Fruit fly (Drosophila melanogaster) whole organism, pupa: Measurements from ENCODE around the gene Ten-a.

ENCODE experiments used
- CG10348 ChIP-seq: fragments of 200-800 bp; sonication (Bioruptor generic); IDR thresholded peaks from 2 replicates; pipeline ENCODE4 v1.3.6; 2022; ENCODE audit warnings: missing biosample characterization, missing genetic modification characterization
- CG12605 ChIP-seq: fragments of 200-800 bp; sonication (Bioruptor generic); IDR thresholded peaks from 2 replicates; pipeline ENCODE4 v1.3.6; 2022; ENCODE audit warnings: missing biosample characterization, missing genetic modification characterization
- CG13204 ChIP-seq: fragments of 200-800 bp; sonication (Bioruptor generic); optimal IDR thresholded peaks from 2 replicates; lab custom pipeline; 2018; ENCODE audit warnings: missing biosample characterization, mild to moderate bottlenecking, missing genetic modification characterization, moderate library complexity
- CG14655 ChIP-seq: fragments of 200-800 bp; sonication (Bioruptor generic); optimal IDR thresholded peaks from 3 replicates; lab custom pipeline; 2017; ENCODE audit warnings: mild to moderate bottlenecking, missing biosample characterization, missing genetic modification reagents, missing genetic modification characterization
- CG15710 ChIP-seq: fragments of 200-800 bp; sonication (Bioruptor generic); optimal IDR thresholded peaks from 2 replicates; lab custom pipeline; 2018; ENCODE audit warnings: missing biosample characterization, mild to moderate bottlenecking, missing genetic modification characterization, moderate library complexity
- CG17806 ChIP-seq: fragments of 200-800 bp; sonication (Bioruptor generic); optimal IDR thresholded peaks from 2 replicates; lab custom pipeline; 2018; ENCODE audit warnings: missing biosample characterization, mild to moderate bottlenecking, missing genetic modification characterization, moderate library complexity
- CG32121 ChIP-seq: fragments of 200-800 bp; sonication (Bioruptor generic); IDR thresholded peaks from 2 replicates; pipeline ENCODE4 v1.3.6; 2022; ENCODE audit warnings: missing biosample characterization, missing genetic modification characterization
- CG34367 ChIP-seq: fragments of 200-800 bp; sonication (Bioruptor generic); optimal IDR thresholded peaks from 2 replicates; lab custom pipeline; 2018; ENCODE audit warnings: missing biosample characterization, mild to moderate bottlenecking, missing genetic modification characterization
- CG4496 ChIP-seq: fragments of 200-800 bp; sonication (Bioruptor generic); IDR thresholded peaks from 3 replicates; pipeline ENCODE4 v1.3.6; 2022; ENCODE audit warnings: missing biosample characterization, missing genetic modification characterization
- CG8159 ChIP-seq: fragments of 200-800 bp; sonication (Bioruptor generic); optimal IDR thresholded peaks from 3 replicates; lab custom pipeline; 2018; ENCODE audit warnings: missing biosample characterization, mild to moderate bottlenecking, missing genetic modification characterization, moderate library complexity
- CG8301 ChIP-seq: fragments of 200-800 bp; sonication (Bioruptor generic); optimal IDR thresholded peaks from 2 replicates; lab custom pipeline; 2018; ENCODE audit warnings: missing biosample characterization, mild to moderate bottlenecking, missing genetic modification characterization
- CG9948 ChIP-seq: fragments of 200-800 bp; sonication (Bioruptor generic); optimal IDR thresholded peaks from 2 replicates; lab custom pipeline; 2018; ENCODE audit warnings: missing biosample characterization, mild to moderate bottlenecking, missing genetic modification characterization, moderate library complexity
- D1 ChIP-seq: fragments of 200-800 bp; sonication (Bioruptor generic); optimal IDR thresholded peaks from 2 replicates; lab custom pipeline; 2018; ENCODE audit warnings: missing biosample characterization, mild to moderate bottlenecking, missing genetic modification characterization, moderate library complexity
- EcR ChIP-seq: fragments of 200-800 bp; sonication (Bioruptor generic); optimal IDR thresholded peaks from 3 replicates; lab custom pipeline; 2019; ENCODE audit warnings: missing biosample characterization, missing genetic modification characterization, mild to moderate bottlenecking, moderate library complexity, missing genetic modification reagents
- Ets98B ChIP-seq: fragments of 200-800 bp; sonication (Bioruptor generic); IDR thresholded peaks from 2 replicates; pipeline ENCODE4 v1.3.6; 2022; ENCODE audit warnings: missing biosample characterization, missing genetic modification characterization
- Pif1A ChIP-seq: fragments of 200-800 bp; sonication (Bioruptor generic); optimal IDR thresholded peaks from 3 replicates; lab custom pipeline; 2016; ENCODE audit warnings: missing biosample characterization, missing genetic modification characterization
- Pif1B ChIP-seq: fragments of 200-800 bp; sonication (Bioruptor generic); optimal IDR thresholded peaks from 3 replicates; lab custom pipeline; 2016; ENCODE audit warnings: missing biosample characterization, missing genetic modification characterization
- Snoo ChIP-seq: fragments of 200-800 bp; sonication (Bioruptor generic); optimal IDR thresholded peaks from 3 replicates; lab custom pipeline; 2017; ENCODE audit warnings: missing biosample characterization, mild to moderate bottlenecking, missing genetic modification characterization, inconsistent platforms
- fd96Ca ChIP-seq: fragments of 200-800 bp; sonication (Bioruptor generic); IDR thresholded peaks from 3 replicates; pipeline ENCODE4 v1.3.6; 2022; ENCODE audit warnings: missing biosample characterization, missing genetic modification characterization
- gl ChIP-seq: fragments of 200-800 bp; sonication (Bioruptor generic); optimal IDR thresholded peaks from 2 replicates; lab custom pipeline; 2018; ENCODE audit warnings: missing biosample characterization, mild to moderate bottlenecking, missing genetic modification characterization
- rn ChIP-seq: fragments of 200-800 bp; sonication (Bioruptor generic); IDR thresholded peaks from 2 replicates; pipeline ENCODE4 v1.3.6; 2022; ENCODE audit warnings: missing biosample characterization, missing genetic modification characterization

The Ten-a gene

dm6 chrX:12056535-12056934, 13.0 kb downstream of the Ten-a start, which contains the start of gene Uch-L5R:
Uch-L5R (minus strand) TSS chrX:12056635.
- no peak for TF ChIP-seq CG8301 (tag; lab: Kevin White, UChicago)
- TF ChIP-seq CG9948: no peak
- no peak for TF ChIP-seq CG34367 (tag; lab: Kevin White, UChicago)
- no peak for TF ChIP-seq CG14655 (GFP tag; lab: Kevin White, UChicago)
- no peak for TF ChIP-seq CG12605 (GFP tag; lab: Robert Waterston, UW)
- TF ChIP-seq rn (GFP tag; lab: Robert Waterston, UW): no peak
- TF ChIP-seq D1 (tag; lab: Kevin White, UChicago): no peak
- no peak for TF ChIP-seq Snoo
- no peak for TF ChIP-seq CG10348 (GFP tag; lab: Robert Waterston, UW)
- no peak for TF ChIP-seq Pif1A
- no peak for TF ChIP-seq CG13204 (GFP tag; lab: Kevin White, UChicago)
- TF ChIP-seq CG8159 (tag; lab: Kevin White, UChicago): no peak
- no peak for TF ChIP-seq fd96Ca (GFP tag; lab: Robert Waterston, UW)
- no peak for TF ChIP-seq Ets98B (GFP tag; lab: Robert Waterston, UW)
- TF ChIP-seq CG15710 (tag; lab: Kevin White, UChicago): no peak
- TF ChIP-seq CG17806 (tag; lab: Kevin White, UChicago): no peak
- TF ChIP-seq gl (tag; lab: Kevin White, UChicago): no peak

- no peak for TF ChIP-seq CG13204 (GFP tag; lab: Kevin White, UChicago)
- no peak for TF ChIP-seq CG8159 (tag; lab: Kevin White, UChicago)
- TF ChIP-seq EcR: no peak
- no peak for TF ChIP-seq rn (GFP tag; lab: Robert Waterston, UW)
These were observed 16.0 kb downstream of the Ten-a start, which contains the start of gene Muc11A for dm6 chrX:12059495-12059894. Muc11A (plus strand) TSS chrX:12059795.

dm6 chrX:12070137-12070536, 26.6 kb downstream of the Ten-a start, which contains the start of gene CG34323:
CG34323 (plus strand) TSS chrX:12070437.
- TF ChIP-seq CG34367 (tag; lab: Kevin White, UChicago): no peak

- TF ChIP-seq CG4496 (GFP tag; lab: Robert Waterston, UW) (no peak), EcR (no peak), CG15710 (tag; lab: Kevin White, UChicago) (no peak), Snoo (no peak), CG34367 (tag; lab: Kevin White, UChicago) (no peak), D1 (tag; lab: Kevin White, UChicago) (no peak), CG8301 (tag; lab: Kevin White, UChicago) (no peak), CG8159 (tag; lab: Kevin White, UChicago) (no peak), Pif1A (no peak), CG13204 (GFP tag; lab: Kevin White, UChicago) (no peak)
These were observed 29.2 kb downstream of the Ten-a start, which contains the start of gene moon for dm6 chrX:12072718-12073117. moon (minus strand) TSS chrX:12072818.

- TF ChIP-seq CG8159 (tag; lab: Kevin White, UChicago): peak; percentile 24
- TF ChIP-seq CG10348 (GFP tag; lab: Robert Waterston, UW): no peak
- no peak for TF ChIP-seq gl (tag; lab: Kevin White, UChicago)
- TF ChIP-seq CG14655 (GFP tag; lab: Kevin White, UChicago): no peak
- no peak for TF ChIP-seq Pif1B
- no peak for TF ChIP-seq D1 (tag; lab: Kevin White, UChicago)
These were observed 30.1 kb downstream of the Ten-a start for dm6 chrX:12073637-12074036.

dm6 chrX:12075569-12075968, 32.1 kb downstream of the Ten-a start:
- TF ChIP-seq CG10348 (GFP tag; lab: Robert Waterston, UW) (no peak), Ets98B (GFP tag; lab: Robert Waterston, UW) (no peak), CG8159 (tag; lab: Kevin White, UChicago) (peak; percentile 28), CG9948 (peak; percentile 11), CG34367 (tag; lab: Kevin White, UChicago) (no peak), CG15710 (tag; lab: Kevin White, UChicago) (peak; percentile 25), Snoo (no peak), CG14655 (GFP tag; lab: Kevin White, UChicago) (peak; percentile 24), CG4496 (GFP tag; lab: Robert Waterston, UW) (peak; percentile 17; the same call in 1 of the 3 replicates), EcR (no peak), Pif1A (no peak), Pif1B (no peak), rn (GFP tag; lab: Robert Waterston, UW) (no peak), CG13204 (GFP tag; lab: Kevin White, UChicago) (no peak), CG12605 (GFP tag; lab: Robert Waterston, UW) (no peak), D1 (tag; lab: Kevin White, UChicago) (no peak), CG17806 (tag; lab: Kevin White, UChicago) (no peak), gl (tag; lab: Kevin White, UChicago) (no peak), CG32121 (GFP tag; lab: Robert Waterston, UW) (no peak), fd96Ca (GFP tag; lab: Robert Waterston, UW) (no peak), CG8301 (tag; lab: Kevin White, UChicago) (no peak)

- peak; percentile 59 for TF ChIP-seq CG8159 (tag; lab: Kevin White, UChicago)
- no peak for TF ChIP-seq rn (GFP tag; lab: Robert Waterston, UW)
- peak; percentile 21 for TF ChIP-seq CG15710 (tag; lab: Kevin White, UChicago)
- no peak for TF ChIP-seq D1 (tag; lab: Kevin White, UChicago)
- TF ChIP-seq CG9948: peak; percentile 21
- peak; percentile 21 for TF ChIP-seq CG14655 (GFP tag; lab: Kevin White, UChicago)
- TF ChIP-seq CG17806 (tag; lab: Kevin White, UChicago): peak; percentile 26
- TF ChIP-seq CG34367 (tag; lab: Kevin White, UChicago): peak; percentile 15
These were observed 32.7 kb downstream of the Ten-a start for dm6 chrX:12076243-12076642.
